Fruit fly (Drosophila melanogaster) whole organism, prepupa: ENCODE data around the gene CG16813.

Source experiments
- CG1621 ChIP-seq: fragments of 200-800 bp; sonication (Bioruptor generic); optimal IDR thresholded peaks from 3 replicates; lab custom pipeline; 2018; ENCODE audit warnings: missing biosample characterization, mild to moderate bottlenecking, missing genetic modification characterization
- CG31627 ChIP-seq: fragments of 200-800 bp; sonication (Bioruptor generic); optimal IDR thresholded peaks from 3 replicates; lab custom pipeline; 2016; ENCODE audit warnings: missing biosample characterization, missing genetic modification characterization
- CG7368 ChIP-seq: fragments of 200-800 bp; sonication (Bioruptor generic); optimal IDR thresholded peaks from 3 replicates; lab custom pipeline; 2016; ENCODE audit warnings: missing biosample characterization, missing genetic modification characterization
- CG8119 ChIP-seq: fragments of 200-800 bp; sonication (Bioruptor generic); IDR thresholded peaks from 3 replicates; pipeline ENCODE4 v1.3.6; 2022; ENCODE audit warnings: missing biosample characterization, missing genetic modification characterization
- CG8632 ChIP-seq: fragments of 200-800 bp; sonication (Bioruptor generic); optimal IDR thresholded peaks from 3 replicates; lab custom pipeline; 2016; ENCODE audit warnings: missing biosample characterization, missing genetic modification characterization
- Eip78C ChIP-seq: fragments of 200-800 bp; sonication (Bioruptor generic); peaks from one replicate; lab custom pipeline; 2016; ENCODE audit warnings: missing biosample characterization, missing genetic modification characterization
- Ets21C ChIP-seq: fragments of 200-800 bp; sonication (Bioruptor generic); optimal IDR thresholded peaks from 3 replicates; lab custom pipeline; 2016; ENCODE audit warnings: missing biosample characterization, missing genetic modification characterization
- Met ChIP-seq: fragments of 200-800 bp; sonication (Bioruptor generic); optimal IDR thresholded peaks from 3 replicates; lab custom pipeline; 2016; ENCODE audit warnings: missing biosample characterization, missing genetic modification characterization
- salr ChIP-seq, 2 experiments: fragments of 200-800 bp; sonication (Bioruptor generic); optimal IDR thresholded peaks; 3 replicates each; lab custom pipeline; 2016 to 2018; ENCODE audit warnings: missing biosample characterization in 2 of 2, missing genetic modification characterization in 2 of 2, mild to moderate bottlenecking in 1 of 2
- svp ChIP-seq: fragments of 200-800 bp; sonication (Bioruptor generic); peaks from one replicate; lab custom pipeline; 2016; ENCODE audit warnings: missing biosample characterization, missing genetic modification characterization

DNA sequence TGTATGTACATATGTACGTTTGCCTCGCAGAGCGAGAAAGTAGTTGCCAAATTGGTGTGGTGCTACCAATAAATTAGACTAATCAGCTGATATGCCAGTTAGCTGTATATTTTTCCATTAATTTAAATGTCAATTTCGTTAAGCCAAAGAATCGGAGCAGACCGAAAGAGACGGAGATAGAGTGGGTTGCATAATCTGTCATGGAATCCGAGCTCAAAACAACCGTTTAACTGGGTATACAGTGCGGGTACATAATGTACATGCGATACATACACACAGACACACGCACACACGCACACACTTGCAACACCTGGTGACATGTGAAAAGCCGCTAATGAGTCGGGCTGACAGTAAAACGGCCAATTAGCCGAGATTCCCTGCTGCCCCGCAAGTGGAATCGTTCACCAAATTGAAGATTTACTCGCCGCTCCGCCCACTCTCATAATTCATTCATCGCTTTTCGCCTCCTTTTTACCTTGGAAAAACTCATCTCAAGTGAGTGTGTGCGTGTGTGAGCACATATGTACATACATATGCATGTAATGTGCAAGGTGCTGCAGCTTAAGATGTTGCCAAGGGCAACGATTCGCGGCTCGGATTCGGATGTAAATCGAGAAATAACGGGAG lies 36.2 kb upstream of the CG16813 start:
- TF ChIP-seq Ets21C (GFP tag; lab: Kevin White, UChicago) (no peak), CG8119 (GFP tag; lab: Robert Waterston, UW) (no peak), CG8632 (GFP tag; lab: Kevin White, UChicago) (no peak), CG31627 (GFP tag; lab: Kevin White, UChicago) (no peak), CG7368 (GFP tag; lab: Kevin White, UChicago) (no peak), svp (GFP tag; lab: Kevin White, UChicago) (no peak), CG1621 (tag; lab: Kevin White, UChicago) (no peak), Met (no peak), salr (GFP tag; optimal IDR thresholded peaks at IDR 0.05; lab: Kevin White, UChicago) (no peak), Eip78C (GFP tag; lab: Kevin White, UChicago) (peak; percentile 43)
